Fruit fly (Drosophila melanogaster) whole organism, prepupa: ENCODE measurements around the gene CG33124.
A peak's percentile ranks its signal among the peaks of the same experiment; 100 is the strongest.

Source experiments
- Blimp-1 ChIP-seq: fragments of 200-800 bp; sonication (Bioruptor generic); optimal IDR thresholded peaks from 3 replicates; lab custom pipeline; 2017; ENCODE audit warnings: missing biosample characterization, missing genetic modification characterization, mild to moderate bottlenecking, moderate library complexity, missing genetic modification reagents
- CG11294 ChIP-seq: fragments of 200-800 bp; sonication (Bioruptor generic); IDR thresholded peaks from 2 replicates; pipeline ENCODE4 v1.3.6; 2022; ENCODE audit warnings: missing biosample characterization, missing genetic modification characterization
- CG11762 ChIP-seq: fragments of 200-800 bp; sonication (Bioruptor generic); optimal IDR thresholded peaks from 3 replicates; lab custom pipeline; 2016; ENCODE audit warnings: missing biosample characterization, missing genetic modification characterization; ENCODE audit not compliant: insufficient read depth
- CG11902 ChIP-seq: fragments of 200-800 bp; sonication (Bioruptor generic); optimal IDR thresholded peaks from 3 replicates; lab custom pipeline; 2016; ENCODE audit warnings: missing biosample characterization, missing genetic modification characterization
- CG1621 ChIP-seq: fragments of 200-800 bp; sonication (Bioruptor generic); optimal IDR thresholded peaks from 3 replicates; lab custom pipeline; 2018; ENCODE audit warnings: missing biosample characterization, mild to moderate bottlenecking, missing genetic modification characterization
- CG3032 ChIP-seq: fragments of 200-800 bp; optimal IDR thresholded peaks from 2 replicates; lab custom pipeline; 2019; ENCODE audit warnings: missing biosample characterization, mild to moderate bottlenecking, missing genetic modification characterization, moderate library complexity
- CG31627 ChIP-seq: fragments of 200-800 bp; sonication (Bioruptor generic); optimal IDR thresholded peaks from 3 replicates; lab custom pipeline; 2016; ENCODE audit warnings: missing biosample characterization, missing genetic modification characterization
- CG32006 ChIP-seq: fragments of 200-800 bp; sonication (Bioruptor generic); optimal IDR thresholded peaks from 3 replicates; lab custom pipeline; 2017; ENCODE audit warnings: missing biosample characterization, mild to moderate bottlenecking, missing genetic modification characterization
- CG3919 ChIP-seq: fragments of 200-800 bp; sonication (Bioruptor generic); optimal IDR thresholded peaks from 3 replicates; lab custom pipeline; 2016; ENCODE audit warnings: missing biosample characterization, missing genetic modification characterization
- CG4318 ChIP-seq: fragments of 200-800 bp; sonication (Bioruptor generic); optimal IDR thresholded peaks from 3 replicates; lab custom pipeline; 2017; ENCODE audit warnings: missing biosample characterization, mild to moderate bottlenecking, missing genetic modification characterization
- CG6163 ChIP-seq: fragments of 200-800 bp; sonication (Bioruptor generic); IDR thresholded peaks from 3 replicates; pipeline ENCODE4 v1.3.6; 2022; ENCODE audit warnings: missing biosample characterization, missing genetic modification characterization
- CG6792 ChIP-seq: fragments of 200-800 bp; sonication (Bioruptor generic); optimal IDR thresholded peaks from 3 replicates; lab custom pipeline; 2016; ENCODE audit warnings: missing biosample characterization, missing genetic modification characterization
- CG7368 ChIP-seq: fragments of 200-800 bp; sonication (Bioruptor generic); optimal IDR thresholded peaks from 3 replicates; lab custom pipeline; 2016; ENCODE audit warnings: missing biosample characterization, missing genetic modification characterization
- CG8119 ChIP-seq: fragments of 200-800 bp; sonication (Bioruptor generic); IDR thresholded peaks from 3 replicates; pipeline ENCODE4 v1.3.6; 2022; ENCODE audit warnings: missing biosample characterization, missing genetic modification characterization
- CG8319 ChIP-seq: fragments of 200-800 bp; sonication (Bioruptor generic); optimal IDR thresholded peaks from 3 replicates; lab custom pipeline; 2016; ENCODE audit warnings: missing biosample characterization, missing genetic modification characterization
- CG9139 ChIP-seq: fragments of 200-800 bp; sonication (Bioruptor generic); optimal IDR thresholded peaks from 3 replicates; lab custom pipeline; 2017; ENCODE audit warnings: missing biosample characterization, mild to moderate bottlenecking, missing genetic modification characterization
- Eip75B ChIP-seq: fragments of 200-800 bp; sonication (Bioruptor generic); optimal IDR thresholded peaks from 3 replicates; lab custom pipeline; 2016; ENCODE audit warnings: missing biosample characterization, missing genetic modification characterization
- Eip78C ChIP-seq: fragments of 200-800 bp; sonication (Bioruptor generic); peaks from one replicate; lab custom pipeline; 2016; ENCODE audit warnings: missing biosample characterization, missing genetic modification characterization
- Ets96B ChIP-seq: fragments of 200-800 bp; optimal IDR thresholded peaks from 2 replicates; lab custom pipeline; 2019; ENCODE audit warnings: missing biosample characterization, mild to moderate bottlenecking, missing genetic modification characterization, moderate library complexity
- Hr4 ChIP-seq: fragments of 200-800 bp; sonication (Bioruptor generic); optimal IDR thresholded peaks from 3 replicates; lab custom pipeline; 2016; ENCODE audit warnings: missing biosample characterization, missing genetic modification characterization
- Lpt ChIP-seq: fragments of 200-800 bp; sonication (Bioruptor generic); optimal IDR thresholded peaks from 3 replicates; lab custom pipeline; 2016; ENCODE audit warnings: missing biosample characterization, missing genetic modification characterization
- Met ChIP-seq: fragments of 200-800 bp; sonication (Bioruptor generic); optimal IDR thresholded peaks from 3 replicates; lab custom pipeline; 2016; ENCODE audit warnings: missing biosample characterization, missing genetic modification characterization
- OdsH ChIP-seq: fragments of 200-800 bp; sonication (Bioruptor generic); optimal IDR thresholded peaks from 3 replicates; lab custom pipeline; 2016; ENCODE audit warnings: missing biosample characterization, missing genetic modification characterization
- Smox ChIP-seq: fragments of 200-800 bp; sonication (Bioruptor generic); optimal IDR thresholded peaks from 3 replicates; lab custom pipeline; 2016; ENCODE audit warnings: missing biosample characterization, missing genetic modification characterization
- Sox102F ChIP-seq: fragments of 200-800 bp; sonication (Bioruptor generic); optimal IDR thresholded peaks from 2 replicates; lab custom pipeline; 2016; ENCODE audit warnings: missing biosample characterization, mild to moderate bottlenecking, missing genetic modification characterization
- Sox14 ChIP-seq: fragments of 200-800 bp; sonication (Bioruptor generic); optimal IDR thresholded peaks from 3 replicates; lab custom pipeline; 2016; ENCODE audit warnings: missing biosample characterization, missing genetic modification characterization
- Sox15 ChIP-seq: fragments of 200-800 bp; sonication (Bioruptor generic); optimal IDR thresholded peaks from 3 replicates; lab custom pipeline; 2016; ENCODE audit warnings: missing biosample characterization, missing genetic modification characterization
- achi ChIP-seq: fragments of 200-800 bp; sonication (Bioruptor generic); optimal IDR thresholded peaks from 3 replicates; lab custom pipeline; 2016; ENCODE audit warnings: missing biosample characterization, missing genetic modification characterization
- acj6 ChIP-seq: fragments of 200-800 bp; sonication (Bioruptor generic); optimal IDR thresholded peaks from 3 replicates; lab custom pipeline; 2016; ENCODE audit warnings: missing biosample characterization, missing genetic modification characterization
- cyc ChIP-seq: fragments of 200-800 bp; sonication (Bioruptor generic); optimal IDR thresholded peaks from 3 replicates; lab custom pipeline; 2016; ENCODE audit warnings: missing biosample characterization, missing genetic modification characterization
- dac ChIP-seq: fragments of 200-800 bp; sonication (Bioruptor generic); optimal IDR thresholded peaks from 2 replicates; lab custom pipeline; 2017; ENCODE audit warnings: missing biosample characterization, mild to moderate bottlenecking, missing genetic modification characterization
- dsx ChIP-seq: fragments of 200-800 bp; optimal IDR thresholded peaks from 3 replicates; lab custom pipeline; 2019; ENCODE audit warnings: missing biosample characterization, mild to moderate bottlenecking, missing genetic modification characterization, moderate library complexity; ENCODE audit not compliant: poor library complexity, severe bottlenecking
- eg ChIP-seq: fragments of 200-800 bp; sonication (Bioruptor generic); IDR thresholded peaks from 3 replicates; pipeline ENCODE4 v1.3.6; 2022; ENCODE audit warnings: missing biosample characterization, missing genetic modification characterization
- esn ChIP-seq: fragments of 200-800 bp; sonication (Bioruptor generic); optimal IDR thresholded peaks from 2 replicates; lab custom pipeline; 2016; ENCODE audit warnings: missing biosample characterization, mild to moderate bottlenecking, missing genetic modification characterization, moderate library complexity
- fd85E ChIP-seq: fragments of 200-800 bp; sonication (Bioruptor generic); optimal IDR thresholded peaks from 3 replicates; lab custom pipeline; 2016; ENCODE audit warnings: missing biosample characterization, missing genetic modification characterization
- fkh ChIP-seq: fragments of 200-800 bp; sonication (Bioruptor generic); optimal IDR thresholded peaks from 3 replicates; lab custom pipeline; 2017; ENCODE audit warnings: missing biosample characterization, mild to moderate bottlenecking, missing genetic modification characterization, moderate library complexity
- lz ChIP-seq: fragments of 200-800 bp; sonication (Bioruptor generic); optimal IDR thresholded peaks from 3 replicates; lab custom pipeline; 2016; ENCODE audit warnings: missing biosample characterization, missing genetic modification characterization
- net ChIP-seq: fragments of 200-800 bp; sonication (Bioruptor generic); optimal IDR thresholded peaks from 3 replicates; lab custom pipeline; 2016; ENCODE audit warnings: missing biosample characterization, missing genetic modification characterization
- spab ChIP-seq: fragments of 200-800 bp; sonication (Bioruptor generic); optimal IDR thresholded peaks from 2 replicates; lab custom pipeline; 2017; ENCODE audit warnings: missing biosample characterization, mild to moderate bottlenecking, missing genetic modification characterization, missing genetic modification reagents
- topi ChIP-seq: fragments of 200-800 bp; sonication (Bioruptor generic); optimal IDR thresholded peaks from 3 replicates; lab custom pipeline; 2016; ENCODE audit warnings: missing biosample characterization, missing genetic modification characterization
- vri ChIP-seq: fragments of 200-800 bp; sonication (Bioruptor generic); optimal IDR thresholded peaks from 3 replicates; lab custom pipeline; 2016; ENCODE audit warnings: missing biosample characterization, mild to moderate bottlenecking, missing genetic modification characterization

The CG33124 gene

DNA sequence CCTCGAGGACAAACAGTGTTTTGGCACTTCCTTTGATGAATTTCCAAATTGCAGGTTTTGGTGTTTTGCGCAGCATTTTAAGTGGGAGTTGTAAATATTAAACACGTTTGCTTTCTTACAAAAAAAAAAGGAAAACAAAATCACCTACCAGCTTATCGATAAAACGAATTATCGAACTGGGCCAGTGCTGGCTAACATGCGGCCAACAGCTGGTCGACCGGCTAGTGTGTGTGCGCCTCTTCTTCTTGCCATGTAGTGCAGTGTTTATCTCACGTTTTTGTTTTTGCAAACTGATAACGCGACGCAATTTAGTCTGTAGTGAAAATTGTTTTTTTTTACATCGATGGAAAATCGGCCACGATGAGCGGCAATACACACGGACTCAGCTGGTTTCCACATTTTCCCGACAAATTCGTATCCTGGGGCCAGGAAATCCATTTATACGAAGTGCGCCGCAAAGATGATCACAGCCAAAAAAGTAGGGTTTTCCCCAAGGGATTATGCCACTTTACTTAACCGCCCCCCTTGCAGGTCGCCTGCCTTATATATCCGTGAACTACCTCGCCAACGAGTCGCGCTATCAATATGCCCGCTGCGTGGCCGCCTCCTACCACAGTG, 8.3 kb upstream of the CG33124 start, which contains the start of the genes CG15386, CG42371 and mio (continued):
- no peak for TF ChIP-seq Sox102F (GFP tag; lab: Kevin White, UChicago)
- no peak for TF ChIP-seq OdsH (GFP tag; lab: Kevin White, UChicago)
- no peak for TF ChIP-seq CG4318 (GFP tag; lab: Kevin White, UChicago)
- TF ChIP-seq Hr4, result no peak
- no peak for TF ChIP-seq acj6 (GFP tag; lab: Kevin White, UChicago)
- TF ChIP-seq eg (GFP tag; lab: Robert Waterston, UW), result no peak
- no peak for TF ChIP-seq vri (GFP tag; lab: Kevin White, UChicago)
- no peak for TF ChIP-seq achi
- no peak for TF ChIP-seq CG8119 (GFP tag; lab: Robert Waterston, UW)
- no peak for TF ChIP-seq Eip75B (GFP tag; lab: Kevin White, UChicago)
- peak; percentile 11 for TF ChIP-seq Ets96B (tag; lab: Kevin White, UChicago)
- no peak for TF ChIP-seq CG11294 (GFP tag; lab: Robert Waterston, UW)
- no peak for TF ChIP-seq dac (GFP tag; lab: Kevin White, UChicago)
- peak; percentile 59 for TF ChIP-seq Eip78C
- TF ChIP-seq esn (GFP tag; lab: Kevin White, UChicago), result peak; percentile 42
- no peak for TF ChIP-seq Lpt (GFP tag; lab: Kevin White, UChicago)
- no peak for TF ChIP-seq CG9139
- TF ChIP-seq CG31627, result no peak
- no peak for TF ChIP-seq Smox (GFP tag; lab: Kevin White, UChicago)
- no peak for TF ChIP-seq net (GFP tag; lab: Kevin White, UChicago)
- no peak for TF ChIP-seq CG7368 (GFP tag; lab: Kevin White, UChicago)
- peak; percentile 30 for TF ChIP-seq Sox14 (GFP tag; lab: Kevin White, UChicago)
- TF ChIP-seq CG11902 (GFP tag; lab: Kevin White, UChicago), result no peak
- no peak for TF ChIP-seq spab (GFP tag; lab: Kevin White, UChicago)
- peak; percentile 35 for TF ChIP-seq fkh (GFP tag; lab: Kevin White, UChicago)
- TF ChIP-seq CG3919 (GFP tag; lab: Kevin White, UChicago), result no peak
- TF ChIP-seq CG6163 (GFP tag; lab: Robert Waterston, UW), result no peak
- no peak for TF ChIP-seq CG11762 (GFP tag; lab: Kevin White, UChicago)
- TF ChIP-seq Blimp-1 (GFP tag; lab: Kevin White, UChicago), result no peak
- no peak for TF ChIP-seq CG6792 (GFP tag; lab: Kevin White, UChicago)
- no peak for TF ChIP-seq Sox15 (GFP tag; lab: Kevin White, UChicago)

DNA sequence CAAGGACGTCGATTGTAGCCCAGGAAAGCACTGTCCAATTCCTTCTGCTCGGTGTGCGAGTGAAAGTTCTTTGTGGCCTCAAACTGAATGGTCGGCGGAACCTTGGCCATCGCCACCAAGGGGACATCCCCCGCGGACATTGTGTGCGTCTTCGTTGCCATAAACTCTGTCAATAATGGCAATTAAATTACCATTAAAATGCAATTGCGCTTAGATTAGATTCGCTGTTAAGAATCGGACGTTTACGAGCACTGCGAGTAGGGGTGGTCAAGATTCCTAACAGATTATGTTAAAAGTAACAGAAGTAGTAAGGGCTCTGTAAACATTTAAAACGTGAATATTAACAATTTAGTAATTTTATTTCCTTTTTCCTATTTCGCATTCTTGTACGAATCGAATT, 7.2 kb upstream of the CG33124 start, which contains the start of gene daed:
daed (minus strand) TSS at position 247 of the 400 bp plus-strand sequence.
- no peak for TF ChIP-seq Eip75B (GFP tag; lab: Kevin White, UChicago)
- TF ChIP-seq esn (GFP tag; lab: Kevin White, UChicago), result peak; percentile 18

DNA sequence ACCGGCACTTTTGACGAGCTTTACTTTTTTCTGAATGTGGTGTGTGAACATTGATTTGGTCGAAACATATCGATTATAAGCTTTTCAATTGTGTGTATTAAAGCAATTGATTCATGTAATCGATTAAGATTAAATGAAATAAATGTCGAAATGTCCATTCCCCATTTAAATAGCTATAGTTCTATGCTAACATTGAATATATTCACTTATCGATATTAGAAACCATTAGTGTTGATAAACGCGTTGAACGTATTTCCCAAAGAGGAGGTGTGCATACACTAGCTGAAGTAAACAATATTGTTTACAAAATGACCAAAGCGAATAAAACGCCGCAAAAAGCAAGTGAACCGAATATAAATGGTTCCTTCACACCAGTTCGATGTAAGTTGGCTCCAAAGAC, 5.1 kb upstream of the CG33124 start, which contains the start of the genes Uch and CG34174:
Uch (minus strand) TSS at position 208 of the 400 bp plus-strand sequence.
CG34174 (plus strand) TSS at position 263 of the 400 bp plus-strand sequence.
- TF ChIP-seq CG11902 (GFP tag; lab: Kevin White, UChicago), result no peak
- TF ChIP-seq Lpt (GFP tag; lab: Kevin White, UChicago), result no peak
- TF ChIP-seq topi (GFP tag; lab: Kevin White, UChicago), result peak; percentile 36
- peak; percentile 54 for TF ChIP-seq Eip78C
- no peak for TF ChIP-seq CG8319 (GFP tag; lab: Kevin White, UChicago)
- peak; percentile 18 for TF ChIP-seq CG3032 (tag; lab: Kevin White, UChicago)
- TF ChIP-seq lz (GFP tag; lab: Kevin White, UChicago), result peak; percentile 40
- TF ChIP-seq Ets96B (tag; lab: Kevin White, UChicago), result no peak
- no peak for TF ChIP-seq CG1621 (tag; lab: Kevin White, UChicago)
- TF ChIP-seq CG32006, result no peak
- peak; percentile 70 for TF ChIP-seq Sox14 (GFP tag; lab: Kevin White, UChicago)
- peak; percentile 96 for TF ChIP-seq fkh (GFP tag; lab: Kevin White, UChicago)
- no peak for TF ChIP-seq acj6 (GFP tag; lab: Kevin White, UChicago)
- TF ChIP-seq esn (GFP tag; lab: Kevin White, UChicago), result peak; percentile 53
- TF ChIP-seq CG8119 (GFP tag; lab: Robert Waterston, UW), result no peak
- no peak for TF ChIP-seq vri (GFP tag; lab: Kevin White, UChicago)
- TF ChIP-seq dsx (GFP tag; lab: Kevin White, UChicago), result no peak
- no peak for TF ChIP-seq fd85E (GFP tag; lab: Kevin White, UChicago)
- peak; percentile 21 for TF ChIP-seq cyc
- no peak for TF ChIP-seq CG7368 (GFP tag; lab: Kevin White, UChicago)
- no peak for TF ChIP-seq Met (GFP tag; lab: Kevin White, UChicago)
- TF ChIP-seq CG4318 (GFP tag; lab: Kevin White, UChicago), result no peak
